Fruit fly (Drosophila melanogaster) whole organism, larva: ENCODE results near the gene CG15043.

Source experiments
- noc ChIP-seq: fragments of 200-800 bp; sonication (Bioruptor generic); optimal IDR thresholded peaks from 3 replicates; lab custom pipeline; 2019; ENCODE audit warnings: missing biosample characterization, mild to moderate bottlenecking, missing genetic modification characterization, moderate library complexity

Gene CG15043

DNA sequence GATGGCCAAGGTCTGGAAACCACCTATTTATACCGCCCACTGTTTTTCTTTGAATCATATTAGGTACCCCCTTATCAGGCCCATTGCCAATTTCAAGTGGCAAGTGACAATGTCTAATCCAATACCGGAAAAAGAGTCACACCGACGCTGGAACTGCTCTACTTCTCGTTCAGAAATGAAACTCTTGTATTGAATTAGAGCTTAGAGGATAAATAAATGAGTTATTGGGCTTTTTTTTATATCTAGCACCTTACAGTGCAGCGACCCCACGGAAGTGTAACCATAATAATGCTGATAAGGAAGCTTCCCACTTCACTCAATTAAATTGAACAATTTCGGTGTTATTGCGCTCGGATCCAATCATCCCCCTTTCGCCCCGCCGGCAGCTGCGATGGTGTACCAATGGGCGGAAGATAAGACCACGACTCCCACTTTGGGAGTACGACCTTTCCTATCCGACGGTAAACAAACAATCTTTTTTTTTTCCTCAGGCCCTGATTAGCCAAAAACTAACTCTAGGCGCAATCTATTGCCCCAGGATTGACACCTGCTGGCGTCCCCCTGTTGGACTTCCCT is at the start of gene CG15043:
Gene CG15043, minus strand, starts transcription at position 4 of the 576 bp plus-strand sequence.
- TF ChIP-seq noc (tag; lab: Kevin White, UChicago): peak; percentile 62

DNA sequence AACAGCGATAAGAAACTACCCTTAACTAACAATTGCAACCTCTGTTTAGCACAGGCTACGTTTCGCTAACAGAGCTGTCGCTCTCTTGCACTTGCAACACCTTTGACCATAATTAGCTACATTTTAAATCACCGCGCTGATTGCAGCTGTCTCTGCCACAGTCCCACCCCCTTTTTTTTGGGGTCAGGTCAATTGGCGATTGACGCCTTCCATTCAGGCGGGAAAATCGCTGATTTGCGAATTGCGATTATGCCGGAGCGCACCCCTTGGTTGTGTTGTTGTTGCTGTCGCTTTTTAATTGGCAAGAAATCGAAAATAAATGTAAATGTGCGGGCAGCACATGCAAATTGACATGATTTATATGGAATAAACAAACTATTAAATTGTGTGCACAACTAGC is 49.4 kb upstream of the CG15043 start:
- TF ChIP-seq noc (tag; lab: Kevin White, UChicago): no peak

DNA sequence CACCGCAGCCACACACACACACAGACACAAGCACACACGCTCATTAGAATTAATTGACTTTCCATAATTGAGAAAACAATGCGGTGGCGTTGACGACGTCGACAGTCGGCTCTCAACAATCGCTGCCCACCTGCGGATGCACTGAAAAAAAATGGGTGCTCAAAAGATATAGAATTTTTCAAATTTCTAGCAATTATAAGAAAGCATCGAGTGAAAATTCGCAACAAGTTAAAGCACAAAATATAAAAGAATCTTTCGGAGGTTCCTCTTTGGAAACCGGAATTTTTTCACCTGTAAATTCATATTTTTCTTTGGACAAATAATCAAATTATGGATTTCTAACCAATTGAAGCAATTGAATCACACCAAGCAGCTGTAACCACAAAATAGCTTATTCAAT is 47.9 kb upstream of the CG15043 start:
- TF ChIP-seq noc (tag; lab: Kevin White, UChicago): no peak

DNA sequence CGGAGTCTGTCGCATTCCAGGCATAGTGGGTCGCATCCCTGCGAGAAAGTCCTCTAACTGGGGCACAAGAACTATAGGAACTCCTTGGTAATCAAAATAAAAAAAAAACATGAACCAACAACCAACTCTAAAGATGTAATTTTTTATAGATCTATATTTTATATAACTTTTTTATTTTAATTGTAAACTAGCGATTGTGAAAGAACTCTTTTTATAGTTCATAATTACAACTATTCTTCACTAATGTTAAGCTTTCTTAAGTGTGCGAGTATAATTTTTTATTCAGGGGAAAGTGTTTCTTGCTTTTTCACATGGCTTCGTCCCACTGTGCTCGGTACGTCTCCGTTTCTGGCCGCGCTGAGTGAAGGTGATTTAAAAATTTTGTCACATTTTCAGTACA is 46.3 kb upstream of the CG15043 start:
- no peak for TF ChIP-seq noc (tag; lab: Kevin White, UChicago)

DNA sequence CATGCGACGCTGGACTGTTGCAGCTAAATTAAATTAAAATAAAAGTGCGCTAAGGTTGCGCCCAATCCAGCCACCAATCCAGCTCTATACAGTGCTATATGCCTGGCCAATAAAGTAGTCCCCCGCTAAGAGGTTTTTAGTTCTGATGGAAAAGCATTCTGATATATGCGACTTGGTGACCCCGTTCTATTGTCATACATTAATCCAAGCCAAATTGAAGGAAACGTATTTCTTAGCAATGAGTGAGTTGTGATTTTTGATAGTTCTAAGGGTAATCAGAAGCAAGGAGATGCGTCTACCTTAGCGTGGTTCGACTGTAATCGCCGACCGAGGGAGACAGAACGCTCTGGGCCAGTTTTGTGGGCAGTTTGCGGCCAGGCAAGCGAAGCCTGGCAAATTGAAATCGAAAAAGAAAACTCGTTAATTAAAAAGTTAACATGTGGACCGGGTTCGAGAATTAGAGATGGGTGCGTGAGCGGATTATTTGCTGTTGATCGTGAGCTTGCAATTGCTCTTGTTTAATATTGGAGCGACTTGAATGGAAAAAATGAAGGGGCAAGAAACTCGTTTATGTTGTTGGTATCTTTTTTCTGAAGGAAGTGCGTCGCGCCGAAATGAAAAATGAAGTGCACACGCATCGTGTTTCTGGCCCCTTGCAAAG is 44.4 kb upstream of the CG15043 start:
- TF ChIP-seq noc (tag; lab: Kevin White, UChicago): no peak

DNA sequence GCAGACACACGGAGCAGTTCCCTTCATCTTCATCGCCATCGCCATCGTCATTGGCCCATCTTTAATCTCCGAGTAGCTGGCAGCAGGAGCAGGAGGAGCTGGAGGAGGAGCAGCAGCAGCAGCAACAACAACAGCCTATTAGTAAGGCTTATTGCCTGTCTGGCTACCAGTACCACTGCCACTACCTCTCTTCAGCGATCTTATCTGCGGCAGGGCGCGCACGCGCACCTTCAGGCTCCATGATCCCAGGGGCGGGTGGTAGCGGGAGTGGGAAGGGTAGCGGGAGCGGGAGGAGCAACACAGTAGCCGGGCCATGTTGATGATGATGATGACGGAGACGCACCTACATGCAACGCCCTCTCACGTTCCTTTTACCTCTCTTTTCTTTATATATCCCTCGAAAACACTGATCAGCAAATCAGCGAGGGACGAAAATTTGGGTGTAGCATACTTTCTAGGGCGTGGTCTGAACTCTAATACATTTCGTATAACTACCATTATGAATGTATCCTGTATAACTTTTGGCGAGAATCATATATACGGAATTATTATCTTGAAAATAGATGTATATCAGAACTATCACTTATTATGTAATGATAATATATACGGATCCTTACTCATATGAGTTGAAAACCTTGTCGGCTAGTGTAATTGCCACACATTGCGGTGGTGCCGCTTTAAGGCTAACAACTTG is 43.2 kb upstream of the CG15043 start:
- no peak for TF ChIP-seq noc (tag; lab: Kevin White, UChicago)

DNA sequence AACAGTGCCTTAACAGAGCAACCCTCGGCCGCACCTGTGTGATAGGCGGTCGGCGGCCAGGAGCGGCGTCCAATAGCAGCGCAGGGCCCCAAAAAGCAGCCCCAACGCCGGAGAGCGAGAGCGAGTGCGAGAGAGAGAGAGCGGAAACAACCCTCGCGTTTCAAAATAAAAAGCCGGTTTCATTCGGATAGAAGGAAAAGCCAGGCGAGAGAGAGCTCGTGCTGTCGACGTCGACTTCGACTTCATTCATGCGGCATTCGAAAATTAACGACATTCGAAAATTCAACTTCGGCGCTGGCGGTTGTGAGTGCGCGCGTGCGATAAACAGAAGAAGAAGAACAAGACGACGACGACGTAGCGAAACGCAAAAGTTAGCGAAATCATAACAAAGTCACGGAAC is 40.4 kb upstream of the CG15043 start:
- TF ChIP-seq noc (tag; lab: Kevin White, UChicago): no peak

DNA sequence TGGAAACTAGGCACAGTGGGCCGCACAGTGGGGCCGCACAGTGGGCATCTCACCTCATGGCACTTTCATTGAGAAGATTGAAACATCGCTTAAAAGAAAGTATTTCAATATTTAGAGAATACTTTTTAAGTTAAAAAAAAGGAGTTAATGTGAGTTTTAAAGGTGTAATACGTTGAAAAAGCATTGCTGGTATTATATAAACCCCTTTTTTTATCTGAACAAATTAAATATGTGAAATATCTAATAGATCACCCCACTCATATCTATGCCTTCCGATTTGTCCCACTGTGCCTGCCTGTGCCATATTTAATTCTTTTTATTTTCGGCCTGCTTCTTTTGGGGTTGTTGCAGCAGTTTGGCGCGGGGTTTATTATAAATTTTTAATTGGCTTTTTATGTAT is 39.3 kb upstream of the CG15043 start:
- no peak for TF ChIP-seq noc (tag; lab: Kevin White, UChicago)

DNA sequence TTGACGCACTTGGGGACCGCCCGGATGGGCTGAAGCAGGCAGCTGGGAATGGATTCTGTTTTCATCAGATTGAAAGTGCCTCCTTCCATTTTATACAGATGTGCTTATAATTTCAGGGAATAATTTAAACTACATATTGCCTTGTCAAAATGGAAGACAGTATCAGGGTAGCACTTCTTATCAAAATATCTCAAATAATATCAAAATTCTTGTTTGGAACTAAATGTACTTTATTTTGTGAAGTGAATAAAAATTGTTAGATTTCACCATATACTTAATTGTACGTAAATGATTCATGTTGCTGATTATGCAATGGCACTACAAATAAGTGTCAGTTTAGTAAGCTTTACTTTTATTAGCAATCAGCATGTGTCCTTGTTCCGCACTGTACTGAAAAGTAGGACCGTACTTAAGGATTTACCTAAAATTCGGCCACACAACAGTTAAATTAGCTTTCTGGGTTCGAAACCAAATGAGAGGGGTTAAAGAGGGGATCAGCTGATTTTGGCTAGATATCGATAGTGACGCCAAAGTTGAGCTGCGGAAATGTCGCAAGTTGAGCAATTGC is 34.3 kb upstream of the CG15043 start, which contains the start of the genes CG15042 and CG15047:
Gene CG15042, minus strand, starts transcription at position 101 of the 568 bp plus-strand sequence.
Gene CG15047, plus strand, starts transcription at position 518 of the 568 bp plus-strand sequence.
- no peak for TF ChIP-seq noc (tag; lab: Kevin White, UChicago)

DNA sequence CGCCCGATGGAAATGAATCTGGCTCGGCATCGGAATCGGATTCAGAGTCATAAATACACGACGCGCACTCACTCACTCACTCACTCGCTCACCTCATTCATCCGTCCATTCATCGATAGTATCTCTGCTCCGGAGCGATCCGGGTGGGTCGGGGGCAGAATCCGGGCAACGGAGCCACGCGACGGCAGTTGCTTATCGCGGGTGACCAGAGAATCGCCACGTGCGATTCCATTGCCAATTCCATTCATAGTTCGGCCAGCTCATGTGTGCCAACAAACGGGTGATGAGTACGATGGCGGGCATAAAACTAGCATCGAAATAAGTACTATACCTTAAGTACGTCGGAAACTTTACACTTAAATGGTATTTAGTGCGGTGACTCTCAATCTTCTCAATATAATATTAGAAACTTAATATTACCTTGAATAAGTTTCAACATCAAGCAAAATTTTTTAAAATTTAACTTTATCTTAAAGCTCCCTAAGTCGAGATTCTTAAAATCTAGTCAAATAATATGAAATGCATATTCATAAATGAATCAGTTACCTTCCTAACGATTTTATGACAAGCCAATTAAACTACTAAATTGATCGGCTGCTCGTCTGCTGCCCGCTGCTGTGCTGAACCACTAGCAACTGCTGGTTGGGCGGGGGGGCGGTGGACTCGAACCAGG is 30.8 kb upstream of the CG15043 start:
- no peak for TF ChIP-seq noc (tag; lab: Kevin White, UChicago)

DNA sequence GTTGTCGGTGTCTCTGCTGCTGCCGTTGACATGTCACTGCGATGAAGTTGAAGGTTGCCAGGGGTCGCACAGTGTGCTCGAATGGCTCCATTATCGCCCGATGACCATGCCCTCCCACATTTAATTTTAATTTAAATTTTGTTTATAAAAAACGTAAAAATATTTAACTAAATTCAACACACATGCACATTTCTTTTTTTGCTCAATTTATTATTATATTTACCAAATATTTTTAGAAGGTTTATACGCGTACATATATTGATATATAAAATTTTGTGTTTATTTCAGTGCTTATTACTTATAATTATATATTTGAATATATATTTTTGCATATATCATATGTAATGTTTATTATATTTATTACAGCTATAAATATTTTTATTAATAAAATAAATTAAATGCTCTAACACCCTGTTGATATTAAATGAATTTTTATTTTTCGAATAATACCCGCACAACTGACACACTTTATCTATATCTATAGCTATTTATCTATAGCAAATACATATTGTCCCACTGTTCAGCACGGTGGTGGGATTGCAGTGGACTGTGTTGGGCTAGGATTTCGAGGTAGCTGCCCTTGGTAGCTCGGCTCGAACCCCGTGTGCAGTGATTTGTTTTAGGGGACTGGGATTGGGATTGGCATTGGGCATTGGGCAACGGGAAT is 29.3 kb upstream of the CG15043 start:
- no peak for TF ChIP-seq noc (tag; lab: Kevin White, UChicago)

DNA sequence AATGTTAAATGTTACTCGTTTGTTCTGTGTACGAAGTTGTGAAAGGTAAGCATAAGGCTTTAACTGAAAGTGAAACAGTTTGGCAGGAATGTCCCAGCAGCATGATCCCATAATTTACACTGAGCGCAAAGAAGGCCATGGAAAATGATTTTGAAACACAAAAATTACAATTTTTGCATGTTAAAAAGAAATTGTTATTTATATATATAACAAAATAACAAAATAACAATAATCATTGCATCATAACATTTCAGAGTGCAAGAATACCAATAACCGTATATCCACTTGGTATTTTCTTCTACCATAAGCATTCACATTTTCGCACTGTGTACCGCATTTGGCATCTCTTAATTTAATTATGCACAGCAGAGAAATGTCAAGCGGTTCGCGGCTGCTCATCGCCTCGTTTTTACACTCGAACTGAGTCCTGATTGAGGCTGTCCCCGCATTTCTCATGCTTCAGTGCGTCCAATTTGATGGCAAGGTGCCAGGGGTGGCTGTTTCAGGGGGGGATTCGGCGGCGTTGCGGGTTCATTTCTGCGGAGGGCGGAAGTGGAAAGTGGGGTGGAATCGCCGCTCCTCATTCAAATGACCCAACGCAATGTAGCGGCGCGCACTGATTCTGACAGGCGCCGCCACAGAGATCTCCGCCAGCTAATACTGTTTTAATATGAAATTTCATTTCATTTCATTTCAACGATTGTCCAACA is 28.6 kb upstream of the CG15043 start, which contains the start of gene CG6481:
Gene CG6481, minus strand, starts transcription at position 51 of the 710 bp plus-strand sequence.
- no peak for TF ChIP-seq noc (tag; lab: Kevin White, UChicago)

DNA sequence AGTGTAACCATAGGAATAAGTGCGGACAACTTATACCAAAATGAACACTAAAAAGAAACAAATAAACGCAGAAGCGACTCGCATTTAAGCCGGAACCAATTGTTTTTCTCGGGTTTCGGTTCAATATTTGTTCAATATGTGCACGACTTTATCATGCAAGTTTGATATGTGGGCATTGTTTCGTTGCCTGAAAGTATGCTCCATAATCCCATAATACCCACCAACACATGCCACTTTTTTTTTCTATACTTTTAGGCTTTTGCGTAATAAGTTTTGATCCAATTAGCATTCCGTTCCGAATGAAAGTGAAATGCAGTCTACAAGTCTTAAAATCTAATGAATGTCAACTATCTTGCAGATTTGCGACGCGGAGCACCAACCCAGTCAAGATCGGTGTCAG is 26.4 kb upstream of the CG15043 start:
- TF ChIP-seq noc (tag; lab: Kevin White, UChicago): no peak

DNA sequence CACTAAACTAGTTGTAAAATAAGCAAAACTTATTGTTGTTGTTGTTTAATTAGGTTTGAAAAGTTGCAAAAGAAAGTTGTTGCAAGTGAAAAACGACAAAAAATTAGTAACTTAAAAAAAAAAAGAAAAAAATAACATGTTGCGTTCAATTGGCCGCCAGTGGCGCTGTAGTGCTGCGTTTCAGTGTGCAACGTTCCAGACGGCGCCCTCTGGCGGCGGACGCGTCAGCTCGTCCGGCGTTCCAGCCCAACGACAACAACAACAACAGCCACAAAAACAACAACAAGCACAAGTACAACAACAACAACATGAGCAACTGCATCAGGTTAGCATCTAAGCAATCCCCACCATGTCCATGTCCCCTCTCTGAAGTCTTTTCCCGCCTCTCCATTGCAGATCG is 23.4 kb upstream of the CG15043 start:
- no peak for TF ChIP-seq noc (tag; lab: Kevin White, UChicago)
